Worm (Caenorhabditis elegans): ENCODE data around the gene W03G11.2.

W03G11.2 gene

ce11 chrX:12108517-12109216, at the start of gene W03G11.2, which contains the start of gene lgc-13:
TSS of gene W03G11.2 (minus strand) at chrX:12108617.
TSS of gene lgc-13 (plus strand) at chrX:12109166.
- TF ChIP-seq ceh-82 (tag; optimal IDR thresholded peaks at IDR 0.05), result no peak

- TF ChIP-seq dmd-4 (tag; optimal IDR thresholded peaks at IDR 0.05) (no peak), fos-1 (tag; optimal IDR thresholded peaks at IDR 0.05) (peak; percentile 36), ceh-16 (tag; optimal IDR thresholded peaks at IDR 0.05) (peak; percentile 81)
These were observed 45.9 kb upstream of the W03G11.2 start, which contains the start of gene mfsd-11 for ce11 chrX:12154055-12154898. TSS of gene mfsd-11 (minus strand) at chrX:12154105.

ce11 chrX:12149638-12150137, 41.3 kb upstream of the W03G11.2 start, which contains the start of gene znf-474:
TSS of gene znf-474 (plus strand) at chrX:12149924.
- TF ChIP-seq lin-11 (tag; optimal IDR thresholded peaks at IDR 0.05) (peak; percentile 15), alr-1 (tag; optimal IDR thresholded peaks at IDR 0.05) (no peak)

ce11 chrX:12146453-12147085, 38.2 kb upstream of the W03G11.2 start, which contains the start of gene pycr-1:
TSS of gene pycr-1 (plus strand) at chrX:12146832.
- TF ChIP-seq unc-62 (GFP tag; optimal IDR thresholded peaks at IDR 0.05) (no peak), fos-1 (tag; optimal IDR thresholded peaks at IDR 0.05) (peak; percentile 52), F13H6.1 (tag; optimal IDR thresholded peaks at IDR 0.05) (peak; percentile 3), nhr-77 (tag; optimal IDR thresholded peaks at IDR 0.05) (no peak), elt-1 (tag; optimal IDR thresholded peaks at IDR 0.05) (no peak), mbf-1 (tag; optimal IDR thresholded peaks at IDR 0.05) (no peak), unc-39 (tag; optimal IDR thresholded peaks at IDR 0.05) (no peak), ceh-82 (tag; optimal IDR thresholded peaks at IDR 0.05) (no peak), ZK546.5 (tag; optimal IDR thresholded peaks at IDR 0.05) (no peak), gmeb-1 (tag; optimal IDR thresholded peaks at IDR 0.05) (peak; percentile 19), ztf-4 (tag; optimal IDR thresholded peaks at IDR 0.05) (no peak), sma-9 (GFP tag; optimal IDR thresholded peaks at IDR 0.05) (peak; percentile 54), sma-9 (tag; optimal IDR thresholded peaks at IDR 0.05) (no peak), snpc-4 (tag; optimal IDR thresholded peaks at IDR 0.05) (no peak), skn-1 (tag; optimal IDR thresholded peaks at IDR 0.05) (no peak)

ce11 chrX:12145919-12146318, 37.5 kb upstream of the W03G11.2 start:
- TF ChIP-seq mdl-1 (tag; optimal IDR thresholded peaks at IDR 0.05) (no peak), dmd-4 (tag; optimal IDR thresholded peaks at IDR 0.05) (no peak), nhr-77 (tag; optimal IDR thresholded peaks at IDR 0.05) (no peak), fos-1 (tag; optimal IDR thresholded peaks at IDR 0.05) (peak; percentile 7), nhr-6 (tag; optimal IDR thresholded peaks at IDR 0.05) (no peak), lin-13 (GFP tag; optimal IDR thresholded peaks at IDR 0.05) (no peak), elt-3 (tag; optimal IDR thresholded peaks at IDR 0.05) (no peak), aly-2 (tag; optimal IDR thresholded peaks at IDR 0.05) (no peak), R02D3.7 (tag; optimal IDR thresholded peaks at IDR 0.05) (no peak), nhr-23 (tag; optimal IDR thresholded peaks at IDR 0.05) (no peak), blmp-1 (tag; optimal IDR thresholded peaks at IDR 0.05; ENCODE audit: insufficient read depth) (no peak), crh-2 (tag; optimal IDR thresholded peaks at IDR 0.05) (peak; percentile 87), nhr-25 (tag; optimal IDR thresholded peaks at IDR 0.05) (no peak), lin-11 (tag; optimal IDR thresholded peaks at IDR 0.05) (no peak)

ce11 chrX:12143693-12144092, 35.3 kb upstream of the W03G11.2 start, which contains the start of gene M153.5:
TSS of gene M153.5 (plus strand) at chrX:12143993.
- TF ChIP-seq dmd-4 (tag; optimal IDR thresholded peaks at IDR 0.05), result no peak
- TF ChIP-seq elt-3 (tag; optimal IDR thresholded peaks at IDR 0.05), result no peak

Measured in whole organism, L2 larva.